Worm (Caenorhabditis elegans): ENCODE results near the gene npr-21.

npr-21 gene

ce11 chrX:17149877-17150490 lies 7.8 kb downstream of the npr-21 start, which contains the start of gene T23C6.4:
T23C6.4 (minus strand) TSS chrX:17149927.
- peak; percentile 64 for TF ChIP-seq cnd-1 (tag; optimal IDR thresholded peaks at IDR 0.05)
- peak; percentile 89 for TF ChIP-seq lin-32 (GFP tag; optimal IDR thresholded peaks at IDR 0.05)
- TF ChIP-seq hlh-1 (tag; optimal IDR thresholded peaks at IDR 0.05) = peak; percentile 88
- no peak for TF ChIP-seq blmp-1 (tag; optimal IDR thresholded peaks at IDR 0.05)
- TF ChIP-seq drap-1 (GFP tag; optimal IDR thresholded peaks at IDR 0.05) = no peak
- TF ChIP-seq nhr-28 (tag; optimal IDR thresholded peaks at IDR 0.05) = no peak

ce11 chrX:17146545-17146944 lies 11.2 kb downstream of the npr-21 start:
- no peak for TF ChIP-seq unc-120 (tag; optimal IDR thresholded peaks at IDR 0.05; ENCODE audit: poor library complexity, severe bottlenecking)
- TF ChIP-seq hlh-1 (tag; optimal IDR thresholded peaks at IDR 0.05) = no peak
- no peak for TF ChIP-seq pha-4 (tag; optimal IDR thresholded peaks at IDR 0.05)
- TF ChIP-seq elt-3 (tag; optimal IDR thresholded peaks at IDR 0.05) = no peak
- TF ChIP-seq sem-2 (GFP tag; optimal IDR thresholded peaks at IDR 0.05) = no peak
- TF ChIP-seq mls-2 (tag; optimal IDR thresholded peaks at IDR 0.05) = no peak
- TF ChIP-seq ceh-43 (GFP tag; optimal IDR thresholded peaks at IDR 0.05) = no peak
- no peak for TF ChIP-seq drap-1 (GFP tag; optimal IDR thresholded peaks at IDR 0.05)
- no peak for TF ChIP-seq nhr-12 (tag; optimal IDR thresholded peaks at IDR 0.05)
- TF ChIP-seq sptf-1 (tag; optimal IDR thresholded peaks at IDR 0.05) = no peak
- no peak for TF ChIP-seq snpc-4 (tag; optimal IDR thresholded peaks at IDR 0.05)
- TF ChIP-seq blmp-1 (tag; optimal IDR thresholded peaks at IDR 0.05) = no peak
- no peak for TF ChIP-seq tbx-8 (GFP tag; optimal IDR thresholded peaks at IDR 0.05)

DNA sequence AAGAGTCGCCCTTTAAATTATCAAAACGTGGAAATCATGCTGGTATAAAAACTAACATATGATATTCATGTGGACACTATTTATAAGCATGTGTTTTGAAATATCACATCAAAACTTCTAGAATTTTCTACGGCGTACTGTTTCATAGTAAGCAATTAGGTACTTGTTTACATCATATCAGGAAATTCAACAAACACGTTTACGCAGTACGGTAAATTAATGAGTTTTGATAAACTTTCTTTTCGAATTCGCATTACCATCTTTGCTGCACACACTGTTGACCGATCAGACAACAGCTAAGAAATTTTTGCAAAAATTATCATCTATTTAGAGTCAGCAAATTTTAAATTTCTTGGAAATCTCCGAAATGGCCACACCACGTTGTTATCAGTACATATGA lies 17.3 kb downstream of the npr-21 start:
- no peak for TF ChIP-seq cnd-1 (tag; optimal IDR thresholded peaks at IDR 0.05)
- no peak for TF ChIP-seq ces-1 (GFP tag; optimal IDR thresholded peaks at IDR 0.05)
- no peak for TF ChIP-seq bed-3 (GFP tag; optimal IDR thresholded peaks at IDR 0.05)
- TF ChIP-seq unc-62 (GFP tag; optimal IDR thresholded peaks at IDR 0.05) = no peak

- TF ChIP-seq ceh-39 (tag; optimal IDR thresholded peaks at IDR 0.05) (no peak), nhr-28 (tag; optimal IDR thresholded peaks at IDR 0.05) (no peak), nhr-2 (tag; optimal IDR thresholded peaks at IDR 0.05) (no peak), lsy-2 (tag; optimal IDR thresholded peaks at IDR 0.05) (no peak), ham-2 (GFP tag; optimal IDR thresholded peaks at IDR 0.05) (no peak), elt-1 (tag; optimal IDR thresholded peaks at IDR 0.05; ENCODE audit: borderline replicate concordance, insufficient read depth) (no peak), nhr-237 (tag; optimal IDR thresholded peaks at IDR 0.05) (no peak), hlh-1 (tag; optimal IDR thresholded peaks at IDR 0.05) (no peak), lin-13 (tag; optimal IDR thresholded peaks at IDR 0.05) (no peak), zip-8 (tag; optimal IDR thresholded peaks at IDR 0.05) (no peak), unc-120 (tag; optimal IDR thresholded peaks at IDR 0.05; ENCODE audit: poor library complexity, severe bottlenecking) (no peak), unc-39 (tag; optimal IDR thresholded peaks at IDR 0.05) (no peak), nhr-12 (tag; optimal IDR thresholded peaks at IDR 0.05) (no peak), M03D4.4 (tag; optimal IDR thresholded peaks at IDR 0.05) (no peak), mab-5 (tag; optimal IDR thresholded peaks at IDR 0.05) (no peak), bed-3 (GFP tag; optimal IDR thresholded peaks at IDR 0.05) (no peak), flh-1 (GFP tag; optimal IDR thresholded peaks at IDR 0.05) (no peak)
Measured at ce11 chrX:17139204-17139780, 18.5 kb downstream of the npr-21 start.

DNA sequence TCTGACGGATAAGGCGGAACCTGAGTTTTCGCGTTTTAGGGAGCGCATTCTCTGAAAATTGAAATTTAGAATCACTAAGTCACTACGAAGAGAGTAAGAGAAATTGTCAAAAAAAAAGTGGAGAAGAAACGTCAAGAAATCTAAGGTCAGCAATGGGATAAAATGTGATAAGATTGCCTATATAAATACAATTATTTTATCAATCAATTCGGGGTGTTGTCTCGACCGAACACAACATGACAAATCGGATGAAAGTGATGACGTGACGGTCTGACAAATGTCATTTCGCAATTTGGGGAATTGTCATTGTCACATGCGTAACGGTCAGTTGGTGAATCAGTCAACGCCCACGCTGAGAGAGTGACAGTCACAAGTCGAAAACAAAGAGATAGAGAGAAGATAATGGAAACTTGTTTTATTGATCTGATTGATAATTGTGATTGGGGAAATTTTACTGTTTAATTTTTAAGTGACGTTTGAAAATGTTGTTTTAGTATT lies 19.7 kb downstream of the npr-21 start, which contains the start of gene cnp-3:
Gene cnp-3, minus strand, starts transcription at position 51 of the 498 bp plus-strand sequence.
- TF ChIP-seq unc-62 (GFP tag; optimal IDR thresholded peaks at IDR 0.05) (peak; percentile 59), tbx-8 (GFP tag; optimal IDR thresholded peaks at IDR 0.05) (no peak)
